Worm (Caenorhabditis elegans): ENCODE data around the gene atp-4.

Gene atp-4

ce11 chrV:6441613-6442012 lies 14.7 kb upstream of the atp-4 start, which contains the start of gene T05H4.15:
TSS of gene T05H4.15 (minus strand) at chrV:6441713.
- TF ChIP-seq tbx-37 (GFP tag; conservative IDR thresholded peaks at IDR 0.05) (no peak), pes-1 (GFP tag; IDR thresholded peaks at IDR 0.05) (no peak), ets-7 (tag; optimal IDR thresholded peaks at IDR 0.05) (no peak), F13C5.2 (tag; optimal IDR thresholded peaks at IDR 0.05) (no peak), tbx-11 (GFP tag; IDR thresholded peaks at IDR 0.05) (no peak), hmg-4 (GFP tag; optimal IDR thresholded peaks at IDR 0.05) (no peak), sea-1 (GFP tag; conservative IDR thresholded peaks at IDR 0.05) (no peak), scrt-1 (GFP tag; IDR thresholded peaks at IDR 0.05) (no peak), tra-4 (tag; optimal IDR thresholded peaks at IDR 0.05) (no peak), aly-1 (tag; optimal IDR thresholded peaks at IDR 0.05) (no peak)

ce11 chrV:6438601-6439000 lies 11.7 kb upstream of the atp-4 start, which contains the start of gene T05H4.4:
TSS of gene T05H4.4 (plus strand) at chrV:6438901.
- TF ChIP-seq hmbx-1 (tag; optimal IDR thresholded peaks at IDR 0.05) (no peak), flt-1 (GFP tag; IDR thresholded peaks at IDR 0.05) (no peak)

- TF ChIP-seq ets-7 (tag; optimal IDR thresholded peaks at IDR 0.05) (no peak), tbx-11 (GFP tag; IDR thresholded peaks at IDR 0.05) (no peak)
Observed at ce11 chrV:6436332-6436731, 9.4 kb upstream of the atp-4 start, which contains the start of gene hpo-19. TSS of gene hpo-19 (plus strand) at chrV:6436645.

DNA sequence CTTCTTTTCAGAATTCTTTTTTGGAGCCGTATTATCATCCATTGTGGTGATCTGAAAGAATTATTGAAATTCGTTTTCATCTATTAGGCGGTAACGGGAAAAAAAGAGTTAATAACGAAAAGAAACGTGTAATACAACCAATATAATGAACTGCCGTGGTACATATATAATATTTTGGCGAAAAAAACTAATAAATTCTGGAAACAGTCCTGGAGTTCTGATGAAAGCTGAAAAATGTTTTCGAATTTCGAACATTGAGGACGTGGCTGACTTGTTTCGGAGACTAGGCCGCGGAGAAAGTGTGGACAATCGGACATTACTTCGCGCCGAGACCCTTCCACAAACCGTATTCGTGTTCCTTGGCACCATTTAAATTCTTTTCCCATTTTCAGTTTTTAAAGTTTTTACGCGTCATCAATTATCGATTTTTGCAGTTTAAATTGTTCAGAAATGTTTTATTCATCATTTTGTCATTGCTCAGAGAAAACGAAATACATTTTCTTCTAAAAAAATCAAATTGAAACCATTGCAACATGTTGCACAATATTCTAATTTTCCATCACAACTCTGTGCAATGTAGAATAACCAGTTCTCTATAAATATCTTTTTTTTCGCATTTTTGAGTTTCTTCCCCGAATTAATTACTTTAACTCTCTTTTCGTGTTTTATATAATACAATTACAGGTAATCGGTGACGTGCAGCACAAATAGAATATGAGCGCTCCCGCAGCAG lies 6.7 kb upstream of the atp-4 start, which contains the start of the genes gad-1 and erfa-1:
TSS of gene gad-1 (minus strand) at position 51 of the 733 bp plus-strand sequence.
TSS of gene erfa-1 (plus strand) at position 683 of the 733 bp plus-strand sequence.
- no peak for TF ChIP-seq aly-1 (tag; optimal IDR thresholded peaks at IDR 0.05)
- no peak for TF ChIP-seq hmg-4 (GFP tag; optimal IDR thresholded peaks at IDR 0.05)
- peak; percentile 71 for TF ChIP-seq tbx-37 (GFP tag; conservative IDR thresholded peaks at IDR 0.05)

- no peak for TF ChIP-seq tbx-11 (GFP tag; IDR thresholded peaks at IDR 0.05)
- no peak for TF ChIP-seq tbx-37 (GFP tag; conservative IDR thresholded peaks at IDR 0.05)
- TF ChIP-seq tra-4 (tag; optimal IDR thresholded peaks at IDR 0.05) = no peak
- no peak for TF ChIP-seq F13C5.2 (tag; optimal IDR thresholded peaks at IDR 0.05)
Observed at ce11 chrV:6430526-6431371, 3.8 kb upstream of the atp-4 start.

ce11 chrV:6429870-6430339 lies 3.0 kb upstream of the atp-4 start, which contains the start of gene alh-4:
TSS of gene alh-4 (minus strand) at chrV:6429920.
- no peak for TF ChIP-seq ceh-36 (tag; optimal IDR thresholded peaks at IDR 0.05)
- TF ChIP-seq hmbx-1 (tag; optimal IDR thresholded peaks at IDR 0.05) = no peak
- no peak for TF ChIP-seq tbx-11 (GFP tag; IDR thresholded peaks at IDR 0.05)
- no peak for TF ChIP-seq ets-7 (tag; optimal IDR thresholded peaks at IDR 0.05)
- no peak for TF ChIP-seq hmg-4 (GFP tag; optimal IDR thresholded peaks at IDR 0.05)
- no peak for TF ChIP-seq flt-1 (GFP tag; IDR thresholded peaks at IDR 0.05)
- TF ChIP-seq tbx-37 (GFP tag; conservative IDR thresholded peaks at IDR 0.05) = no peak
- TF ChIP-seq F13C5.2 (tag; optimal IDR thresholded peaks at IDR 0.05) = no peak
- TF ChIP-seq ama-1 (optimal IDR thresholded peaks at IDR 0.05) = no peak
- no peak for TF ChIP-seq B0310.2 (tag; optimal IDR thresholded peaks at IDR 0.05)

DNA sequence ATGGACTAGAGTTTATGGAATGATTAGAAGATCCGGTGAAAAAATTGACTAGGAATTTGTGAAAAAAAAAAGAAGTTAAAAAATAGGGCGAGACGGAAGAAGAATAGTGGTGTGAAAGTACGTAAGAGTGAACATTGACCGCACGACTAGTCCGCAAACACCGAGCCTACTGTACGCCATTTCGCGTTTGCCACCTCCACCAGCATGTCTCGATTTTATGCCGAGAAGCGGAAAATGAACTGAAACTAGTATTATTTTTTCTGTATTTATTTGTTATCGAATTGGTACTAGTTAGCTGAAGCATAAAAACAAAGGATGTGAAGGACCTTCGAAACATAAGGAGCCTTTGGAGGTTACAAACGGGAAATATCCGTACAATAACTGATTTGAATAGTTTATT lies 521 bp upstream of the atp-4 start:
- TF ChIP-seq tbx-37 (GFP tag; conservative IDR thresholded peaks at IDR 0.05) = no peak
- peak; percentile 10 for TF ChIP-seq F13C5.2 (tag; optimal IDR thresholded peaks at IDR 0.05)

- TF ChIP-seq tbx-11 (GFP tag; IDR thresholded peaks at IDR 0.05) (no peak), tbx-37 (GFP tag; conservative IDR thresholded peaks at IDR 0.05) (no peak), ceh-13 (GFP tag; optimal IDR thresholded peaks at IDR 0.05) (no peak), ama-1 (optimal IDR thresholded peaks at IDR 0.05) (no peak), ets-7 (tag; optimal IDR thresholded peaks at IDR 0.05) (no peak), tra-4 (tag; optimal IDR thresholded peaks at IDR 0.05) (no peak), hmbx-1 (tag; optimal IDR thresholded peaks at IDR 0.05) (no peak), B0310.2 (tag; optimal IDR thresholded peaks at IDR 0.05) (no peak)
Observed at ce11 chrV:6425927-6426326, 985 bp downstream of the atp-4 start, which contains the start of gene T05H4.11. TSS of gene T05H4.11 (minus strand) at chrV:6426261.

DNA sequence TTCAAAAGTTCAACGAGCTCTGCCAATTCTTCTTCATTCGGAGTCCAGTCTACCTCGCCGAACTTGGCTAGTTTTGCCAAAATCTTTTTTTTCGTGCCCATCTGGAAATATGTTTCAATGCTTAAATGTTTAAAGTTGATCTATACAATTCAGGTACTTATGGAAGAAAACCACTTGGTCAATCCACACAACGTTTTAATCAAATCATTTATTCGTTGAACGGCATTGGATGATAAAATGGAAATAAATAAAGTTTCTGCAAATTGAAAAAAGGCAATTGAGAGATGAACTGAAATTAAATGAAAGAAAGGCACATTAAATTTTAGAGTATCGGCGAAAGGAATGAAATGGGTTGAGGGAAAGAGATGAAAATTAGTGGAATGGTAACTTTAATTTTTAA lies 2.9 kb downstream of the atp-4 start, which contains the start of gene urb-1:
TSS of gene urb-1 (minus strand) at position 101 of the 400 bp plus-strand sequence.
- peak; percentile 17 for TF ChIP-seq ama-1 (optimal IDR thresholded peaks at IDR 0.05)
- no peak for TF ChIP-seq pes-1 (GFP tag; IDR thresholded peaks at IDR 0.05)
- TF ChIP-seq hmbx-1 (tag; optimal IDR thresholded peaks at IDR 0.05) = no peak
- no peak for TF ChIP-seq tbx-37 (GFP tag; conservative IDR thresholded peaks at IDR 0.05)

Measured in whole organism, early embryonic.